Fruit fly (Drosophila melanogaster) whole organism, embryonic: ENCODE data around the gene Sodh2.

Experiments used
- Antp ChIP-seq: fragments of 200-800 bp; sonication (Bioruptor generic); optimal IDR thresholded peaks from 3 replicates; lab custom pipeline; 2016; ENCODE audit warnings: missing biosample characterization, missing genetic modification characterization
- Bteb2 ChIP-seq: fragments of 200-800 bp; sonication (Bioruptor generic); optimal IDR thresholded peaks from 2 replicates; lab custom pipeline; 2016; ENCODE audit warnings: missing biosample characterization, missing genetic modification characterization
- CG11247 ChIP-seq: fragments of 200-800 bp; sonication (Bioruptor generic); IDR thresholded peaks from 2 replicates; pipeline ENCODE4 v1.3.6; 2022; ENCODE audit warnings: missing biosample characterization, missing genetic modification characterization
- CG13296 ChIP-seq: fragments of 200-800 bp; sonication (Bioruptor generic); optimal IDR thresholded peaks from 3 replicates; lab custom pipeline; 2018; ENCODE audit warnings: missing biosample characterization, mild to moderate bottlenecking, missing genetic modification characterization
- CG14667 ChIP-seq: fragments of 200-800 bp; sonication (Bioruptor generic); IDR thresholded peaks from 2 replicates; pipeline ENCODE4 v1.3.6; 2022; ENCODE audit warnings: missing biosample characterization, missing genetic modification characterization
- CG14710 ChIP-seq: fragments of 200-800 bp; sonication (Bioruptor generic); optimal IDR thresholded peaks from 3 replicates; lab custom pipeline; 2019; ENCODE audit warnings: missing biosample characterization, mild to moderate bottlenecking, missing genetic modification characterization, moderate library complexity
- CG15479 ChIP-seq: fragments of 200-800 bp; sonication (Bioruptor generic); optimal IDR thresholded peaks from 3 replicates; lab custom pipeline; 2019; ENCODE audit warnings: missing biosample characterization, mild to moderate bottlenecking, missing genetic modification characterization, moderate library complexity
- CG17612 ChIP-seq: fragments of 200-800 bp; sonication (Bioruptor generic); IDR thresholded peaks from 2 replicates; pipeline ENCODE4 v1.3.6; 2022; ENCODE audit warnings: missing biosample characterization, missing genetic modification characterization
- CG3163 ChIP-seq: fragments of 200-800 bp; sonication (Bioruptor generic); optimal IDR thresholded peaks from 3 replicates; lab custom pipeline; 2016; ENCODE audit warnings: missing biosample characterization, missing genetic modification characterization
- CG3407 ChIP-seq: fragments of 200-800 bp; sonication (Bioruptor generic); optimal IDR thresholded peaks from 2 replicates; lab custom pipeline; 2018; ENCODE audit warnings: missing biosample characterization, mild to moderate bottlenecking, missing genetic modification characterization
- CG4820 ChIP-seq: fragments of 200-800 bp; sonication (Bioruptor generic); optimal IDR thresholded peaks from 3 replicates; lab custom pipeline; 2016; ENCODE audit warnings: missing biosample characterization, missing genetic modification characterization
- CG6272 ChIP-seq: fragments of 200-800 bp; sonication (Bioruptor generic); IDR thresholded peaks from 2 replicates; pipeline ENCODE4 v1.3.6; 2022; ENCODE audit warnings: missing biosample characterization, missing genetic modification characterization
- CG6791 ChIP-seq: fragments of 200-800 bp; sonication (Bioruptor generic); IDR thresholded peaks from 3 replicates; pipeline ENCODE4 v1.3.6; 2022; ENCODE audit warnings: missing biosample characterization, missing genetic modification characterization; ENCODE audit not compliant: partially characterized antibody
- CG6854 ChIP-seq: fragments of 200-800 bp; sonication (Bioruptor generic); optimal IDR thresholded peaks from 3 replicates; lab custom pipeline; 2017; ENCODE audit warnings: missing biosample characterization, mild to moderate bottlenecking, missing genetic modification characterization
- CG7372 ChIP-seq: fragments of 200-800 bp; sonication (Bioruptor generic); IDR thresholded peaks from 2 replicates; pipeline ENCODE4 v1.3.6; 2022; ENCODE audit warnings: missing biosample characterization, missing genetic modification characterization
- CG8944 ChIP-seq: fragments of 200-800 bp; sonication (Bioruptor generic); optimal IDR thresholded peaks from 3 replicates; lab custom pipeline; 2016; ENCODE audit warnings: missing biosample characterization, missing genetic modification characterization
- Drgx ChIP-seq: fragments of 200-800 bp; sonication (Bioruptor generic); IDR thresholded peaks from 2 replicates; pipeline ENCODE4 v1.3.6; 2022; ENCODE audit warnings: missing biosample characterization, missing genetic modification characterization
- Elba2 ChIP-seq: fragments of 200-800 bp; sonication (Bioruptor generic); optimal IDR thresholded peaks from 3 replicates; lab custom pipeline; 2016; ENCODE audit warnings: missing biosample characterization, missing genetic modification characterization
- Fer1 ChIP-seq: fragments of 200-800 bp; sonication (Bioruptor generic); optimal IDR thresholded peaks from 2 replicates; lab custom pipeline; 2017; ENCODE audit warnings: missing biosample characterization, mild to moderate bottlenecking, missing genetic modification characterization
- Fer3 ChIP-seq: fragments of 200-800 bp; sonication (Bioruptor generic); optimal IDR thresholded peaks from 2 replicates; lab custom pipeline; 2018; ENCODE audit warnings: missing biosample characterization, mild to moderate bottlenecking, missing genetic modification characterization, moderate library complexity
- Gsc ChIP-seq: fragments of 200-800 bp; sonication (Bioruptor generic); IDR thresholded peaks from 2 replicates; pipeline ENCODE4 v1.3.6; 2022; ENCODE audit warnings: missing biosample characterization, missing genetic modification characterization
- HLH54F ChIP-seq: fragments of 200-800 bp; sonication (Bioruptor generic); optimal IDR thresholded peaks from 3 replicates; lab custom pipeline; 2016; ENCODE audit warnings: missing biosample characterization, missing genetic modification characterization
- HLHmδ ChIP-seq: fragments of 200-800 bp; sonication (Bioruptor generic); optimal IDR thresholded peaks from 2 replicates; lab custom pipeline; 2018; ENCODE audit warnings: missing biosample characterization, mild to moderate bottlenecking, missing genetic modification characterization, moderate library complexity
- HmgZ ChIP-seq: fragments of 200-800 bp; sonication (Bioruptor generic); optimal IDR thresholded peaks from 2 replicates; lab custom pipeline; 2018; ENCODE audit warnings: missing biosample characterization, mild to moderate bottlenecking, missing genetic modification characterization
- Hmx ChIP-seq: fragments of 200-800 bp; sonication (Bioruptor generic); optimal IDR thresholded peaks from 2 replicates; lab custom pipeline; 2016; ENCODE audit warnings: missing biosample characterization, missing genetic modification characterization
- Hr78 ChIP-seq, 2 experiments: fragments of 200-800 bp in 1 of 2; fragments of >200 bp in 1 of 2; sonication (Bioruptor generic) in 1 of 2; optimal IDR thresholded peaks; 2 replicates each; lab custom pipeline; 2017 to 2019; ENCODE audit warnings: missing biosample characterization in 2 of 2, missing genetic modification characterization in 2 of 2, mild to moderate bottlenecking in 1 of 2, moderate library complexity in 1 of 2
- Pdp1 ChIP-seq, 2 experiments: fragments of 200-800 bp; sonication (Bioruptor generic); optimal IDR thresholded peaks; 3 replicates each; lab custom pipeline; 2016; ENCODE audit warnings: missing biosample characterization in 2 of 2, missing genetic modification characterization in 2 of 2, mild to moderate bottlenecking in 1 of 2, moderate library complexity in 1 of 2
- TFAM ChIP-seq: fragments of 200-800 bp; sonication (Bioruptor generic); optimal IDR thresholded peaks from 2 replicates; lab custom pipeline; 2017; ENCODE audit warnings: missing biosample characterization, missing genetic modification characterization, inconsistent platforms
- ci ChIP-seq: fragments of 200-800 bp; sonication (Bioruptor generic); IDR thresholded peaks from 3 replicates; pipeline ENCODE4 v1.3.6; 2022; ENCODE audit warnings: missing biosample characterization, missing genetic modification characterization
- crol ChIP-seq: fragments of 200-800 bp; sonication (Bioruptor generic); IDR thresholded peaks from 2 replicates; pipeline ENCODE4 v1.3.6; 2022; ENCODE audit warnings: missing biosample characterization, missing genetic modification characterization
- dati ChIP-seq: fragments of 200-800 bp; sonication (Bioruptor generic); IDR thresholded peaks from 2 replicates; pipeline ENCODE4 v1.3.6; 2022; ENCODE audit warnings: missing biosample characterization, missing genetic modification characterization
- dimm ChIP-seq: fragments of 200-800 bp; sonication (Bioruptor generic); IDR thresholded peaks from 2 replicates; pipeline ENCODE4 v1.3.6; 2022; ENCODE audit warnings: missing biosample characterization, missing genetic modification characterization
- ems ChIP-seq: fragments of 200-800 bp; sonication (Bioruptor generic); optimal IDR thresholded peaks from 3 replicates; lab custom pipeline; 2016; ENCODE audit warnings: missing biosample characterization, missing genetic modification characterization
- fd102C ChIP-seq: fragments of 200-800 bp; sonication (Bioruptor generic); optimal IDR thresholded peaks from 2 replicates; lab custom pipeline; 2018; ENCODE audit warnings: missing biosample characterization, mild to moderate bottlenecking, missing genetic modification characterization, moderate library complexity
- gem ChIP-seq: fragments of 200-800 bp; sonication (Bioruptor generic); optimal IDR thresholded peaks from 2 replicates; lab custom pipeline; 2019; ENCODE audit warnings: missing biosample characterization, mild to moderate bottlenecking, missing genetic modification characterization, moderate library complexity
- jumu ChIP-seq: fragments of 200-800 bp; sonication (Bioruptor generic); optimal IDR thresholded peaks from 3 replicates; lab custom pipeline; 2016; ENCODE audit warnings: missing biosample characterization, missing genetic modification characterization
- kay ChIP-seq: fragments of 200-800 bp; sonication (Bioruptor generic); optimal IDR thresholded peaks from 2 replicates; lab custom pipeline; 2016; ENCODE audit warnings: missing biosample characterization, missing genetic modification characterization
- nerfin-2 ChIP-seq: fragments of 200-800 bp; sonication (Bioruptor generic); IDR thresholded peaks from 2 replicates; pipeline ENCODE4 v1.3.6; 2022; ENCODE audit warnings: missing biosample characterization, missing genetic modification characterization; ENCODE audit not compliant: partially characterized antibody
- nmo ChIP-seq: fragments of 200-800 bp; sonication (Bioruptor generic); optimal IDR thresholded peaks from 2 replicates; lab custom pipeline; 2018; ENCODE audit warnings: missing biosample characterization, mild to moderate bottlenecking, missing genetic modification characterization, moderate library complexity
- otp ChIP-seq: fragments of 200-800 bp; sonication (Bioruptor generic); IDR thresholded peaks from 3 replicates; pipeline ENCODE4, ENCODE4 v1.3.6; 2022; ENCODE audit warnings: missing biosample characterization, missing genetic modification characterization
- pros ChIP-seq: fragments of 200-800 bp; sonication (Bioruptor generic); optimal IDR thresholded peaks from 3 replicates; lab custom pipeline; 2019; ENCODE audit warnings: missing biosample characterization, mild to moderate bottlenecking, missing genetic modification characterization, moderate library complexity
- run ChIP-seq: fragments of 200-800 bp; sonication (Bioruptor generic); optimal IDR thresholded peaks from 3 replicates; lab custom pipeline; 2018; ENCODE audit warnings: missing biosample characterization, mild to moderate bottlenecking, missing genetic modification characterization
- sc ChIP-seq, 3 experiments: fragments of >200 bp in 2 of 3; fragments of 200-800 bp in 1 of 3; sonication (Bioruptor generic) in 1 of 3; optimal IDR thresholded peaks; 2 replicates in 2 of 3; 3 replicates in 1 of 3; lab custom pipeline; 2017; ENCODE audit warnings: mild to moderate bottlenecking in 1 of 3, missing biosample characterization in 1 of 3, missing genetic modification characterization in 1 of 3, missing genetic modification reagents in 1 of 3
- schlank ChIP-seq: fragments of 200-800 bp; sonication (Bioruptor generic); optimal IDR thresholded peaks from 2 replicates; lab custom pipeline; 2018; ENCODE audit warnings: missing biosample characterization, mild to moderate bottlenecking, missing genetic modification characterization
- sr ChIP-seq: fragments of 200-800 bp; sonication (Bioruptor generic); IDR thresholded peaks from 3 replicates; pipeline ENCODE4 v1.3.6; 2022; ENCODE audit warnings: missing biosample characterization, missing genetic modification characterization
- tio ChIP-seq: fragments of 200-800 bp; sonication (Bioruptor generic); optimal IDR thresholded peaks from 2 replicates; lab custom pipeline; 2017; ENCODE audit warnings: missing biosample characterization, missing genetic modification characterization, inconsistent platforms
- toy ChIP-seq: fragments of 200-800 bp; sonication (Bioruptor generic); IDR thresholded peaks from 2 replicates; pipeline ENCODE4 v1.3.6; 2022; ENCODE audit warnings: missing biosample characterization, missing genetic modification characterization
- trh ChIP-seq: fragments of 200-800 bp; sonication (Bioruptor generic); optimal IDR thresholded peaks from 2 replicates; lab custom pipeline; 2016; ENCODE audit warnings: missing biosample characterization, missing genetic modification characterization
- twi ChIP-seq: fragments of 200-800 bp; optimal IDR thresholded peaks from 2 replicates; lab custom pipeline; 2019; ENCODE audit warnings: missing biosample characterization, mild to moderate bottlenecking, missing genetic modification characterization, moderate library complexity
- tx ChIP-seq: fragments of 200-800 bp; sonication (Bioruptor generic); optimal IDR thresholded peaks from 2 replicates; lab custom pipeline; 2016; ENCODE audit warnings: missing biosample characterization, missing genetic modification characterization

Sodh2 gene

dm6 chr3R:10854243-10854874, 21.8 kb upstream of the Sodh2 start, which contains the start of the genes CG6567 and CG4511 (continued):
- no peak for TF ChIP-seq CG6272 (GFP tag; lab: Robert Waterston, UW)
- TF ChIP-seq CG6791 (GFP tag; lab: Robert Waterston, UW) = no peak; the same call in 2 of the 3 replicates
- TF ChIP-seq otp = no peak
- TF ChIP-seq CG7372 (GFP tag; lab: Robert Waterston, UW) = no peak
- no peak; the same call in 2 of the 3 replicates for TF ChIP-seq sr
- TF ChIP-seq Pdp1 (GFP tag; optimal IDR thresholded peaks at IDR 0.05; lab: Kevin White, UChicago) = peak in 1 of 2 experiments; percentile 24
- TF ChIP-seq ci (GFP tag; lab: Robert Waterston, UW) = no peak
- no peak for TF ChIP-seq tio (GFP tag; lab: Kevin White, UChicago)
- TF ChIP-seq nmo (GFP tag; lab: Kevin White, UChicago) = peak; percentile 36
- peak; percentile 12 for TF ChIP-seq HmgZ (tag; lab: Kevin White, UChicago)
- no peak for TF ChIP-seq dimm (GFP tag; lab: Robert Waterston, UW)
- TF ChIP-seq Hr78 (GFP tag; optimal IDR thresholded peaks at IDR 0.05; lab: Kevin White, UChicago) = no peak
- no peak for TF ChIP-seq CG8944 (GFP tag; lab: Kevin White, UChicago)
- TF ChIP-seq dati (GFP tag; lab: Robert Waterston, UW) = no peak
- TF ChIP-seq CG11247 (GFP tag; lab: Robert Waterston, UW) = no peak
- no peak for TF ChIP-seq kay (GFP tag; lab: Kevin White, UChicago)
- TF ChIP-seq CG15479 = no peak
- TF ChIP-seq gem (tag; lab: Kevin White, UChicago) = no peak
- peak; percentile 22 for TF ChIP-seq Fer1 (GFP tag; lab: Kevin White, UChicago)
- peak; percentile 77 for TF ChIP-seq Elba2 (GFP tag; lab: Kevin White, UChicago)
- no peak for TF ChIP-seq schlank (tag; lab: Kevin White, UChicago)
- no peak for TF ChIP-seq CG3163 (GFP tag; lab: Kevin White, UChicago)
- no peak for TF ChIP-seq jumu (GFP tag; lab: Kevin White, UChicago)
- TF ChIP-seq trh (GFP tag; lab: Kevin White, UChicago) = no peak
- TF ChIP-seq toy = no peak
- no peak for TF ChIP-seq Bteb2
- no peak for TF ChIP-seq twi (tag; lab: Kevin White, UChicago)
- TF ChIP-seq CG14710 (tag; lab: Kevin White, UChicago) = peak; percentile 31
- TF ChIP-seq tx (GFP tag; lab: Kevin White, UChicago) = peak; percentile 84
- TF ChIP-seq Antp (GFP tag; lab: Kevin White, UChicago) = no peak
- no peak for TF ChIP-seq Fer3 (tag; lab: Kevin White, UChicago)
- TF ChIP-seq sc (optimal IDR thresholded peaks at IDR 0.05; lab: Kevin White, UChicago) = no peak
- no peak for TF ChIP-seq sc (GFP tag; optimal IDR thresholded peaks at IDR 0.05; lab: Kevin White, UChicago)
- TF ChIP-seq Gsc = no peak
- TF ChIP-seq HLH54F (GFP tag; lab: Kevin White, UChicago) = no peak
- no peak for TF ChIP-seq CG3407 (GFP tag; lab: Kevin White, UChicago)
- no peak for TF ChIP-seq fd102C
- TF ChIP-seq run = no peak
- no peak for TF ChIP-seq CG6854 (GFP tag; lab: Kevin White, UChicago)
- TF ChIP-seq Drgx = no peak
- TF ChIP-seq ems (GFP tag; lab: Kevin White, UChicago) = no peak
- TF ChIP-seq HLHmδ (GFP tag; lab: Kevin White, UChicago) = no peak
- no peak for TF ChIP-seq CG17612
- TF ChIP-seq nerfin-2 (GFP tag; lab: Robert Waterston, UW) = no peak
- no peak for TF ChIP-seq TFAM (GFP tag; lab: Kevin White, UChicago)
- no peak for TF ChIP-seq Hmx (GFP tag; lab: Kevin White, UChicago)
- TF ChIP-seq crol (GFP tag; lab: Robert Waterston, UW) = no peak
- no peak for TF ChIP-seq CG13296 (GFP tag; lab: Kevin White, UChicago)
- TF ChIP-seq CG14667 (GFP tag; lab: Robert Waterston, UW) = no peak
- no peak for TF ChIP-seq CG4820 (GFP tag; lab: Kevin White, UChicago)
- TF ChIP-seq pros (GFP tag; lab: Kevin White, UChicago) = no peak
